Fruit fly (Drosophila melanogaster) whole organism, embryonic: ENCODE measurements around the gene CAH4.

Experiments used
- Awh ChIP-seq: fragments of 200-800 bp; sonication (Bioruptor generic); IDR thresholded peaks from 2 replicates; pipeline ENCODE4, ENCODE4 v1.3.6; 2022; ENCODE audit warnings: missing biosample characterization, missing genetic modification characterization
- BEAF-32 ChIP-seq: fragments of 200-800 bp; sonication (Bioruptor generic); optimal IDR thresholded peaks from 3 replicates; lab custom pipeline; 2017; ENCODE audit warnings: missing biosample characterization, missing genetic modification characterization, mild to moderate bottlenecking, moderate library complexity, missing genetic modification reagents
- Blimp-1 ChIP-seq: fragments of 200-800 bp; sonication (Bioruptor generic); optimal IDR thresholded peaks from 3 replicates; lab custom pipeline; 2018; ENCODE audit warnings: missing biosample characterization, missing genetic modification characterization, mild to moderate bottlenecking, moderate library complexity, missing genetic modification reagents
- CG10209 ChIP-seq: fragments of 200-800 bp; sonication (Bioruptor generic); optimal IDR thresholded peaks from 3 replicates; lab custom pipeline; 2017; ENCODE audit warnings: missing biosample characterization, mild to moderate bottlenecking, missing genetic modification characterization, missing genetic modification reagents
- CG1024 ChIP-seq: fragments of 200-800 bp; sonication (Bioruptor generic); IDR thresholded peaks from 2 replicates; pipeline ENCODE4 v1.3.6; 2022; ENCODE audit warnings: missing biosample characterization, missing genetic modification characterization
- CG11456 ChIP-seq: fragments of 200-800 bp; sonication (Bioruptor generic); IDR thresholded peaks from 3 replicates; pipeline ENCODE4 v1.3.6; 2022; ENCODE audit warnings: missing biosample characterization, missing genetic modification characterization
- CG12236 ChIP-seq: fragments of 200-800 bp; sonication (Bioruptor generic); optimal IDR thresholded peaks from 2 replicates; lab custom pipeline; 2016; ENCODE audit warnings: missing biosample characterization, missing genetic modification characterization
- CG15514 ChIP-seq: fragments of 200-800 bp; sonication (Bioruptor generic); optimal IDR thresholded peaks from 3 replicates; lab custom pipeline; 2017; ENCODE audit warnings: missing biosample characterization, missing genetic modification characterization, mild to moderate bottlenecking, moderate library complexity, missing genetic modification reagents
- CG17912 ChIP-seq: fragments of 200-800 bp; sonication (Bioruptor generic); optimal IDR thresholded peaks from 2 replicates; lab custom pipeline; 2018; ENCODE audit warnings: missing biosample characterization, mild to moderate bottlenecking, missing genetic modification characterization
- CG18476 ChIP-seq: fragments of 200-800 bp; sonication (Bioruptor generic); optimal IDR thresholded peaks from 2 replicates; lab custom pipeline; 2016; ENCODE audit warnings: missing biosample characterization, mild to moderate bottlenecking, missing genetic modification characterization
- CG31441 ChIP-seq: fragments of 200-800 bp; sonication (Bioruptor generic); IDR thresholded peaks from 2 replicates; pipeline ENCODE4 v1.3.6; 2022; ENCODE audit warnings: missing biosample characterization, missing genetic modification characterization
- CG3163 ChIP-seq: fragments of 200-800 bp; sonication (Bioruptor generic); optimal IDR thresholded peaks from 3 replicates; lab custom pipeline; 2016; ENCODE audit warnings: missing biosample characterization, missing genetic modification characterization
- CG42726 ChIP-seq: fragments of 200-800 bp; sonication (Bioruptor generic); IDR thresholded peaks from 2 replicates; pipeline ENCODE4 v1.3.6; 2022; ENCODE audit warnings: missing biosample characterization, missing genetic modification characterization; ENCODE audit not compliant: partially characterized antibody
- CG4707 ChIP-seq: fragments of 200-800 bp; sonication (Bioruptor generic); optimal IDR thresholded peaks from 2 replicates; lab custom pipeline; 2018; ENCODE audit warnings: missing biosample characterization, mild to moderate bottlenecking, missing genetic modification characterization, moderate library complexity
- CG6689 ChIP-seq: fragments of 200-800 bp; sonication (Bioruptor generic); IDR thresholded peaks from 2 replicates; pipeline ENCODE4 v1.3.6; 2022; ENCODE audit warnings: missing biosample characterization, missing genetic modification characterization
- CG6765 ChIP-seq: fragments of 200-800 bp; sonication (Bioruptor generic); optimal IDR thresholded peaks from 3 replicates; lab custom pipeline; 2017; ENCODE audit warnings: missing biosample characterization, mild to moderate bottlenecking, missing genetic modification characterization
- CG7987 ChIP-seq: fragments of 200-800 bp; sonication (Bioruptor generic); optimal IDR thresholded peaks from 2 replicates; lab custom pipeline; 2018; ENCODE audit warnings: missing biosample characterization, mild to moderate bottlenecking, missing genetic modification characterization, moderate library complexity
- CG9215 ChIP-seq: fragments of 200-800 bp; sonication (Bioruptor generic); IDR thresholded peaks from 2 replicates; pipeline ENCODE4 v1.3.6; 2022; ENCODE audit warnings: missing biosample characterization, missing genetic modification characterization
- Ets97D ChIP-seq: fragments of 200-800 bp; sonication (Bioruptor generic); optimal IDR thresholded peaks from 3 replicates; lab custom pipeline; 2016; ENCODE audit warnings: missing biosample characterization, missing genetic modification characterization
- Hr39 ChIP-seq: fragments of >200 bp; optimal IDR thresholded peaks from 2 replicates; lab custom pipeline; 2017
- Max ChIP-seq: fragments of 200-800 bp; sonication (Bioruptor generic); optimal IDR thresholded peaks from 2 replicates; lab custom pipeline; 2016; ENCODE audit warnings: missing biosample characterization, mild to moderate bottlenecking, missing genetic modification characterization
- Mrtf ChIP-seq: fragments of 200-800 bp; sonication (Bioruptor generic); IDR thresholded peaks from 3 replicates; pipeline ENCODE4 v1.3.6; 2022; ENCODE audit warnings: missing biosample characterization, missing genetic modification characterization
- Rx ChIP-seq: fragments of 200-800 bp; sonication (Bioruptor generic); IDR thresholded peaks from 2 replicates; pipeline ENCODE4 v1.3.6; 2022; ENCODE audit warnings: missing biosample characterization, missing genetic modification characterization
- Sry-δ ChIP-seq: fragments of 200-800 bp; sonication (Bioruptor generic); optimal IDR thresholded peaks from 2 replicates; lab custom pipeline; 2016; ENCODE audit warnings: missing biosample characterization, missing genetic modification characterization
- Ssrp ChIP-seq: fragments of 200-800 bp; sonication (Bioruptor generic); optimal IDR thresholded peaks from 2 replicates; lab custom pipeline; 2018; ENCODE audit warnings: missing biosample characterization, mild to moderate bottlenecking, missing genetic modification characterization, moderate library complexity
- Usf ChIP-seq: fragments of 200-800 bp; sonication (Bioruptor generic); optimal IDR thresholded peaks from 2 replicates; lab custom pipeline; 2017; ENCODE audit warnings: missing genotype, missing biosample characterization, missing genetic modification characterization
- abd-A ChIP-seq: fragments of 200-800 bp; sonication (Bioruptor generic); optimal IDR thresholded peaks from 3 replicates; lab custom pipeline; 2019; ENCODE audit warnings: missing biosample characterization, mild to moderate bottlenecking, missing genetic modification characterization, moderate library complexity
- ac ChIP-seq: fragments of 200-800 bp; sonication (Bioruptor generic); optimal IDR thresholded peaks from 3 replicates; lab custom pipeline; 2017; ENCODE audit warnings: missing biosample characterization, mild to moderate bottlenecking, missing genetic modification characterization
- bab2 ChIP-seq: fragments of 200-800 bp; sonication (Bioruptor generic); optimal IDR thresholded peaks from 2 replicates; lab custom pipeline; 2016; ENCODE audit warnings: missing biosample characterization, missing genetic modification characterization
- chif ChIP-seq, 2 experiments: fragments of 200-800 bp; sonication (Bioruptor generic); optimal IDR thresholded peaks; 3 replicates each; lab custom pipeline; 2016; ENCODE audit warnings: missing biosample characterization in 2 of 2, missing genetic modification characterization in 2 of 2
- danr ChIP-seq: fragments of 200-800 bp; sonication (Bioruptor generic); IDR thresholded peaks from 2 replicates; pipeline ENCODE4 v1.3.6; 2022; ENCODE audit warnings: missing biosample characterization, missing genetic modification characterization
- disco-r ChIP-seq: fragments of 200-800 bp; sonication (Bioruptor generic); optimal IDR thresholded peaks from 2 replicates; lab custom pipeline; 2016; ENCODE audit warnings: missing biosample characterization, missing genetic modification characterization
- dmrt11E ChIP-seq: fragments of 200-800 bp; sonication (Bioruptor generic); optimal IDR thresholded peaks from 3 replicates; lab custom pipeline; 2018; ENCODE audit warnings: missing biosample characterization, mild to moderate bottlenecking, missing genetic modification characterization, moderate library complexity
- dysf ChIP-seq: fragments of 200-800 bp; sonication (Bioruptor generic); IDR thresholded peaks from 3 replicates; pipeline ENCODE4 v1.3.6; 2022; ENCODE audit warnings: missing biosample characterization, missing genetic modification characterization
- eve ChIP-seq, 2 experiments: fragments of >200 bp; optimal IDR thresholded peaks; 2 replicates each; lab custom pipeline; 2017; ENCODE audit warnings: missing biosample characterization in 2 of 2, missing genetic modification characterization in 2 of 2
- ham ChIP-seq: fragments of 200-800 bp; sonication (Bioruptor generic); IDR thresholded peaks from 2 replicates; pipeline ENCODE4 v1.3.6; 2022; ENCODE audit warnings: missing biosample characterization, missing genetic modification characterization
- hbn ChIP-seq: fragments of 200-800 bp; sonication (Bioruptor generic); IDR thresholded peaks from 2 replicates; pipeline ENCODE4 v1.3.6; 2022; ENCODE audit warnings: missing biosample characterization, missing genetic modification characterization; ENCODE audit not compliant: partially characterized antibody
- ind ChIP-seq: fragments of 200-800 bp; sonication (Bioruptor generic); optimal IDR thresholded peaks from 3 replicates; lab custom pipeline; 2016; ENCODE audit warnings: missing biosample characterization, missing genetic modification characterization
- jigr1 ChIP-seq: fragments of 200-800 bp; sonication (Bioruptor generic); IDR thresholded peaks from 3 replicates; pipeline ENCODE4 v1.3.6; 2022; ENCODE audit warnings: missing biosample characterization, missing genetic modification characterization
- luna ChIP-seq: fragments of 200-800 bp; sonication (Bioruptor generic); optimal IDR thresholded peaks from 2 replicates; lab custom pipeline; 2016; ENCODE audit warnings: missing biosample characterization, missing genetic modification characterization
- prd ChIP-seq, 3 experiments: fragments of >200 bp in 2 of 3; fragments of 200-800 bp in 1 of 3; sonication (Bioruptor generic) in 1 of 3; optimal IDR thresholded peaks in 2 of 3; IDR thresholded peaks in 1 of 3; 2 replicates in 2 of 3; 3 replicates in 1 of 3; pipeline versions ENCODE4 v1.3.6 to Lab custom; 2017 to 2022; ENCODE audit warnings: missing biosample characterization in 1 of 3, missing genetic modification characterization in 1 of 3
- run ChIP-seq: fragments of 200-800 bp; sonication (Bioruptor generic); optimal IDR thresholded peaks from 3 replicates; lab custom pipeline; 2018; ENCODE audit warnings: missing biosample characterization, mild to moderate bottlenecking, missing genetic modification characterization
- slbo ChIP-seq: fragments of 200-800 bp; sonication (Bioruptor generic); IDR thresholded peaks from 2 replicates; pipeline ENCODE4 v1.3.6; 2022; ENCODE audit warnings: missing biosample characterization, missing genetic modification characterization
- slou ChIP-seq: fragments of 200-800 bp; sonication (Bioruptor generic); optimal IDR thresholded peaks from 3 replicates; lab custom pipeline; 2016; ENCODE audit warnings: missing biosample characterization, missing genetic modification characterization
- slp2 ChIP-seq: fragments of 200-800 bp; sonication (Bioruptor generic); optimal IDR thresholded peaks from 2 replicates; lab custom pipeline; 2016; ENCODE audit warnings: missing biosample characterization, missing genetic modification characterization
- ssp ChIP-seq: fragments of 200-800 bp; sonication (Bioruptor generic); IDR thresholded peaks from 2 replicates; pipeline ENCODE4 v1.3.6; 2022; ENCODE audit warnings: missing biosample characterization, missing genetic modification characterization
- trem ChIP-seq: fragments of 200-800 bp; optimal IDR thresholded peaks from 3 replicates; lab custom pipeline; 2019; ENCODE audit warnings: missing biosample characterization, mild to moderate bottlenecking, missing genetic modification characterization, moderate library complexity
- unc-4 ChIP-seq: fragments of 200-800 bp; sonication (Bioruptor generic); IDR thresholded peaks from 2 replicates; pipeline ENCODE4 v1.3.6; 2022; ENCODE audit warnings: missing biosample characterization, missing genetic modification characterization; ENCODE audit not compliant: partially characterized antibody
- wdn ChIP-seq: fragments of 200-800 bp; sonication (Bioruptor generic); IDR thresholded peaks from 2 replicates; pipeline ENCODE4 v1.3.6; 2022; ENCODE audit warnings: missing biosample characterization, missing genetic modification characterization
- z ChIP-seq: fragments of 200-800 bp; sonication (Bioruptor generic); IDR thresholded peaks from 3 replicates; pipeline ENCODE4 v1.3.6; 2022; ENCODE audit warnings: missing biosample characterization, missing genetic modification characterization

Gene CAH4

dm6 chr3R:24893320-24893955 is 36.1 kb upstream of the CAH4 start (continued):
- TF ChIP-seq CG11456 (GFP tag; lab: Robert Waterston, UW) (no peak), hbn (GFP tag; lab: Robert Waterston, UW) (no peak), CG4707 (GFP tag; lab: Kevin White, UChicago) (no peak), CG42726 (GFP tag; lab: Robert Waterston, UW) (no peak), ind (peak; percentile 74), CG15514 (GFP tag; lab: Kevin White, UChicago) (no peak), CG9215 (GFP tag; lab: Robert Waterston, UW) (peak; percentile 57), Max (peak; percentile 54), slou (GFP tag; lab: Kevin White, UChicago) (no peak), CG12236 (no peak), slbo (GFP tag; lab: Robert Waterston, UW) (peak; percentile 73), CG10209 (GFP tag; lab: Kevin White, UChicago) (peak; percentile 78), Blimp-1 (GFP tag; lab: Kevin White, UChicago) (peak; percentile 87), CG6689 (GFP tag; lab: Robert Waterston, UW) (peak; percentile 86), ssp (GFP tag; lab: Robert Waterston, UW) (peak; percentile 55), Ssrp (tag; lab: Kevin White, UChicago) (peak; percentile 78), Awh (GFP tag; lab: Robert Waterston, UW) (peak; percentile 36; the same call in 1 of the 2 replicates), CG6765 (GFP tag; lab: Kevin White, UChicago) (peak; percentile 40), luna (no peak), Hr39 (lab: Kevin White, UChicago) (no peak), dysf (GFP tag; lab: Robert Waterston, UW) (peak; percentile 84), Usf (GFP tag; lab: Kevin White, UChicago) (peak; percentile 29), abd-A (tag; lab: Kevin White, UChicago) (no peak), dmrt11E (tag; lab: Kevin White, UChicago) (peak; percentile 90), CG18476 (GFP tag; lab: Kevin White, UChicago) (peak; percentile 54), ham (no peak), Sry-δ (GFP tag; lab: Kevin White, UChicago) (no peak), CG17912 (GFP tag; lab: Kevin White, UChicago) (no peak), chif (GFP tag; optimal IDR thresholded peaks at IDR 0.05; lab: Kevin White, UChicago) (no peak), BEAF-32 (GFP tag; lab: Kevin White, UChicago) (no peak), prd (optimal IDR thresholded peaks at IDR 0.05; lab: Kevin White, UChicago) (no peak), prd (GFP tag; IDR thresholded peaks at IDR 0.05; lab: Robert Waterston, UW) (peak; percentile 85), danr (GFP tag; lab: Robert Waterston, UW) (no peak; the same call in 1 of the 2 replicates), unc-4 (GFP tag; lab: Robert Waterston, UW) (no peak), wdn (no peak), disco-r (no peak), CG1024 (0 out of 2 replicates have a peak, but pooled peaks have one; percentile 2), CG7987 (GFP tag; lab: Kevin White, UChicago) (peak; percentile 36), eve (GFP tag; optimal IDR thresholded peaks at IDR 0.05; lab: Kevin White, UChicago) (no peak), Ets97D (no peak), bab2 (GFP tag; lab: Kevin White, UChicago) (no peak), jigr1 (GFP tag; lab: Robert Waterston, UW) (0 out of 3 replicates have a peak, but pooled peaks have one; percentile 58), Mrtf (GFP tag; lab: Robert Waterston, UW) (peak; percentile 55; the same call in 2 of the 3 replicates), trem (peak; percentile 90), Rx (GFP tag; lab: Robert Waterston, UW) (no peak), z (GFP tag; lab: Robert Waterston, UW) (peak; percentile 93), run (tag; lab: Kevin White, UChicago) (peak; percentile 76), CG31441 (peak; percentile 97), slp2 (GFP tag; lab: Kevin White, UChicago) (no peak), CG3163 (GFP tag; lab: Kevin White, UChicago) (no peak), ac (peak; percentile 6)
